Worm (Caenorhabditis elegans) whole organism, L4 larva: ENCODE data around the gene him-10.

Experiments used
- F26F4.8 ChIP-seq: fragments of 200-800 bp; sonication (Bioruptor generic); conservative IDR thresholded peaks from 2 replicates; pipeline ENCODE4 v1.3.6; 2022; ENCODE audit warnings: missing genetic modification characterization, missing compliant biosample characterization
- F37D6.2 ChIP-seq: sonication (generic microtip); optimal IDR thresholded peaks from 2 replicates; lab custom pipeline; 2016; ENCODE audit warnings: mild to moderate bottlenecking, missing genetic modification characterization, missing compliant biosample characterization
- F44E2.7 ChIP-seq: fragments of 200-800 bp; sonication (Bioruptor generic); IDR thresholded peaks from 2 replicates; pipeline ENCODE4 v2.1.2; 2022; ENCODE audit warnings: missing genetic modification characterization, missing compliant biosample characterization
- F49E8.2 ChIP-seq: sonication (generic microtip); optimal IDR thresholded peaks from 2 replicates; lab custom pipeline; 2016; ENCODE audit warnings: missing compliant biosample characterization, mild to moderate bottlenecking, missing genetic modification characterization, borderline replicate concordance
- Y48G9A.11 ChIP-seq: fragments of 200-800 bp; sonication (Bioruptor generic); IDR thresholded peaks from 2 replicates; pipeline ENCODE4 v1.3.6; 2022; ENCODE audit warnings: missing genetic modification reagents, missing genetic modification characterization, missing compliant biosample characterization
- Y5F2A.4 ChIP-seq: fragments of 200-800 bp; sonication (Bioruptor generic); optimal IDR thresholded peaks from 2 replicates; lab custom pipeline; 2018; ENCODE audit warnings: mild to moderate bottlenecking, missing genetic modification characterization, missing compliant biosample characterization
- Y75B8A.6 ChIP-seq: fragments of 200-800 bp; sonication (Bioruptor generic); IDR thresholded peaks from 2 replicates; pipeline ENCODE4 v1.3.6; 2022; ENCODE audit warnings: missing genetic modification reagents, missing genetic modification characterization, missing compliant biosample characterization
- aha-1 ChIP-seq: fragments of 150-350 bp; peaks from one replicate; lab custom pipeline; 2014; ENCODE audit warnings: missing biosample characterization, missing genetic modification characterization
- ceh-44 ChIP-seq: fragments of 200-800 bp; sonication (Bioruptor generic); IDR thresholded peaks from 2 replicates; pipeline ENCODE4 v1.3.6; 2022; ENCODE audit warnings: missing genetic modification reagents, missing genetic modification characterization, missing compliant biosample characterization
- ctbp-1 ChIP-seq: fragments of 200-800 bp; sonication (Bioruptor generic); IDR thresholded peaks from 2 replicates; pipeline ENCODE4 v1.3.6; 2022; ENCODE audit warnings: missing genetic modification reagents, missing genetic modification characterization, missing compliant biosample characterization
- dmd-6 ChIP-seq: fragments of 200-800 bp; sonication (Bioruptor generic); IDR thresholded peaks from 2 replicates; pipeline ENCODE4 v1.3.6; 2022; ENCODE audit warnings: missing genetic modification reagents, missing genetic modification characterization, missing compliant biosample characterization
- dmd-9 ChIP-seq: fragments of 200-800 bp; sonication (Bioruptor generic); IDR thresholded peaks from 2 replicates; pipeline ENCODE4 v1.3.6; 2022; ENCODE audit warnings: missing genetic modification reagents, missing genetic modification characterization, missing compliant biosample characterization
- dpl-1 ChIP-seq: fragments of 150-350 bp; optimal IDR thresholded peaks from 2 replicates; lab custom pipeline; 2014; ENCODE audit warnings: missing biosample characterization, missing genetic modification reagents, missing genetic modification characterization
- duxl-1 ChIP-seq: sonication (generic microtip); optimal IDR thresholded peaks from 2 replicates; lab custom pipeline; 2016; ENCODE audit warnings: mild to moderate bottlenecking, missing genetic modification characterization, moderate library complexity, missing compliant biosample characterization; ENCODE audit not compliant: poor library complexity
- dve-1 ChIP-seq: sonication (generic microtip); optimal IDR thresholded peaks from 2 replicates; lab custom pipeline; 2017; ENCODE audit warnings: antibody characterized with exemption, mild to moderate bottlenecking, missing genetic modification characterization, missing compliant biosample characterization; ENCODE audit not compliant: insufficient read depth
- egl-27 ChIP-seq: sonication (generic microtip); optimal IDR thresholded peaks from 3 replicates; lab custom pipeline; 2017; ENCODE audit warnings: missing biosample characterization, missing genetic modification reagents, missing genetic modification characterization
- egl-43 ChIP-seq: fragments of 200-800 bp; sonication (Bioruptor generic); IDR thresholded peaks from 2 replicates; pipeline ENCODE4 v1.3.6; 2022; ENCODE audit warnings: missing genetic modification reagents, missing genetic modification characterization, missing compliant biosample characterization
- hif-1 ChIP-seq, 2 experiments: sonication (generic microtip); optimal IDR thresholded peaks; 2 replicates each; lab custom pipeline; 2016 to 2017; ENCODE audit warnings: missing compliant biosample characterization in 2 of 2, missing genetic modification characterization in 2 of 2, missing genetic modification reagents in 2 of 2, missing genotype in 2 of 2, mild to moderate bottlenecking in 1 of 2
- hlh-11 ChIP-seq: fragments of 200-800 bp; sonication (Bioruptor generic); optimal IDR thresholded peaks from 2 replicates; lab custom pipeline; 2018; ENCODE audit warnings: mild to moderate bottlenecking, missing genetic modification characterization, missing compliant biosample characterization
- hlh-30 ChIP-seq: sonication (generic microtip); optimal IDR thresholded peaks from 2 replicates; lab custom pipeline; 2017; ENCODE audit warnings: antibody characterized with exemption, mild to moderate bottlenecking, missing genetic modification characterization, missing compliant biosample characterization; ENCODE audit not compliant: insufficient read depth
- hmg-1.1 ChIP-seq: fragments of 200-800 bp; sonication (Bioruptor generic); IDR thresholded peaks from 2 replicates; pipeline ENCODE4 v1.3.6; 2022; ENCODE audit warnings: missing genetic modification reagents, missing genetic modification characterization, missing compliant biosample characterization
- jun-1 ChIP-seq: fragments of 150-350 bp; optimal IDR thresholded peaks from 2 replicates; lab custom pipeline; 2014; ENCODE audit warnings: missing biosample characterization, missing genetic modification reagents, missing genetic modification characterization
- lin-1 ChIP-seq: fragments of 200-800 bp; sonication (Bioruptor generic); IDR thresholded peaks from 2 replicates; pipeline ENCODE4 v1.3.6; 2022; ENCODE audit warnings: missing genetic modification reagents, missing genetic modification characterization, missing compliant biosample characterization
- lin-38 ChIP-seq: fragments of 200-800 bp; sonication (Bioruptor generic); IDR thresholded peaks from 2 replicates; pipeline ENCODE4 v1.3.6; 2022; ENCODE audit warnings: missing genetic modification reagents, missing genetic modification characterization, missing compliant biosample characterization
- lsy-2 ChIP-seq, 2 experiments: fragments of 150-350 bp in 1 of 2; sonication (generic microtip) in 1 of 2; optimal IDR thresholded peaks; 2 replicates each; lab custom pipeline; 2014 to 2017; ENCODE audit warnings: missing biosample characterization in 2 of 2, missing genetic modification characterization in 2 of 2
- mdt-29 ChIP-seq: fragments of 200-800 bp; sonication (Bioruptor generic); IDR thresholded peaks from 2 replicates; pipeline ENCODE4 v1.3.6; 2022; ENCODE audit warnings: missing genetic modification reagents, missing genetic modification characterization, missing compliant biosample characterization
- mep-1 ChIP-seq: fragments of 150-350 bp; sonication (generic microtip); optimal IDR thresholded peaks from 3 replicates; lab custom pipeline; 2014; ENCODE audit warnings: missing biosample characterization, missing genetic modification characterization
- mes-2 ChIP-seq: sonication (generic microtip); optimal IDR thresholded peaks from 2 replicates; lab custom pipeline; 2016; ENCODE audit warnings: missing genotype, mild to moderate bottlenecking, missing genetic modification characterization, missing compliant biosample characterization; ENCODE audit not compliant: poor library complexity, severe bottlenecking
- mxl-3 ChIP-seq: fragments of 200-800 bp; sonication (Bioruptor generic); optimal IDR thresholded peaks from 2 replicates; lab custom pipeline; 2018; ENCODE audit warnings: mild to moderate bottlenecking, missing genetic modification characterization, missing compliant biosample characterization
- nhr-102 ChIP-seq: sonication (generic microtip); optimal IDR thresholded peaks from 2 replicates; lab custom pipeline; 2016; ENCODE audit warnings: mild to moderate bottlenecking, missing genetic modification characterization, moderate library complexity, missing compliant biosample characterization
- nhr-11 ChIP-seq: fragments of 150-350 bp; optimal IDR thresholded peaks from 2 replicates; lab custom pipeline; 2014; ENCODE audit warnings: missing biosample characterization, missing genetic modification characterization
- nhr-25 ChIP-seq: sonication (generic microtip); optimal IDR thresholded peaks from 2 replicates; lab custom pipeline; 2017; ENCODE audit warnings: missing genetic modification characterization, mild to moderate bottlenecking, missing compliant biosample characterization, antibody characterized with exemption, moderate library complexity, borderline replicate concordance; ENCODE audit not compliant: insufficient read depth
- nhr-28 ChIP-seq: fragments of 150-350 bp; optimal IDR thresholded peaks from 2 replicates; lab custom pipeline; 2014; ENCODE audit warnings: missing biosample characterization, missing genetic modification characterization
- nhr-48 ChIP-seq: sonication (generic microtip); optimal IDR thresholded peaks from 2 replicates; lab custom pipeline; 2016; ENCODE audit warnings: mild to moderate bottlenecking, missing genetic modification characterization, missing compliant biosample characterization
- nhr-6 ChIP-seq: fragments of 150-350 bp; optimal IDR thresholded peaks from 2 replicates; lab custom pipeline; 2014; ENCODE audit warnings: missing biosample characterization, missing genetic modification characterization
- nhr-77 ChIP-seq: fragments of 150-350 bp; optimal IDR thresholded peaks from 2 replicates; lab custom pipeline; 2014; ENCODE audit warnings: missing biosample characterization, missing genetic modification characterization
- php-3 ChIP-seq: fragments of 200-800 bp; sonication (Bioruptor generic); IDR thresholded peaks from 2 replicates; pipeline ENCODE4 v1.3.6; 2022; ENCODE audit warnings: missing genetic modification reagents, missing genetic modification characterization, missing compliant biosample characterization
- rbr-2 ChIP-seq: sonication (generic microtip); optimal IDR thresholded peaks from 2 replicates; lab custom pipeline; 2016; ENCODE audit warnings: missing genotype, missing genetic modification characterization, missing compliant biosample characterization
- saeg-2 ChIP-seq: fragments of 200-800 bp; sonication (Bioruptor generic); IDR thresholded peaks from 2 replicates; pipeline ENCODE4 v1.3.6; 2022; ENCODE audit warnings: missing genetic modification reagents, missing genetic modification characterization, missing compliant biosample characterization
- sdz-12 ChIP-seq: fragments of 200-800 bp; sonication (Bioruptor generic); optimal IDR thresholded peaks from 2 replicates; lab custom pipeline; 2018; ENCODE audit warnings: mild to moderate bottlenecking, missing genetic modification characterization, missing compliant biosample characterization
- set-16 ChIP-seq: fragments of 200-800 bp; sonication (Bioruptor generic); IDR thresholded peaks from 2 replicates; pipeline ENCODE4 v1.3.6; 2022; ENCODE audit warnings: missing genetic modification reagents, missing genetic modification characterization, missing compliant biosample characterization
- spr-1 ChIP-seq: sonication (generic microtip); optimal IDR thresholded peaks from 2 replicates; lab custom pipeline; 2016; ENCODE audit warnings: mild to moderate bottlenecking, missing genetic modification characterization, missing compliant biosample characterization
- tra-1 ChIP-seq: fragments of 200-800 bp; sonication (Bioruptor generic); IDR thresholded peaks from 2 replicates; pipeline ENCODE4 v1.3.6; 2022; ENCODE audit warnings: missing genetic modification reagents, missing genetic modification characterization, missing compliant biosample characterization
- vab-7 ChIP-seq: fragments of 200-800 bp; sonication (Bioruptor generic); IDR thresholded peaks from 2 replicates; pipeline ENCODE4 v1.3.6; 2022; ENCODE audit warnings: missing genetic modification reagents, missing genetic modification characterization, missing compliant biosample characterization

The him-10 gene

ce11 chrIII:5783803-5784406 lies 19.2 kb upstream of the him-10 start:
- TF ChIP-seq egl-43 (GFP tag; lab: Robert Waterston, UW) (peak; percentile 46; the same call in 1 of the 2 replicates), vab-7 (GFP tag; lab: Robert Waterston, UW) (peak; percentile 56), set-16 (GFP tag; lab: Robert Waterston, UW) (peak; percentile 65), Y48G9A.11 (GFP tag; lab: Robert Waterston, UW) (peak; percentile 97), ceh-44 (GFP tag; lab: Robert Waterston, UW) (0 out of 2 replicates have a peak, but pooled peaks have one; percentile 36)
- TF ChIP-seq, all 104 proteins: peak for 5; not testable (repeated sequence) for 99

DNA sequence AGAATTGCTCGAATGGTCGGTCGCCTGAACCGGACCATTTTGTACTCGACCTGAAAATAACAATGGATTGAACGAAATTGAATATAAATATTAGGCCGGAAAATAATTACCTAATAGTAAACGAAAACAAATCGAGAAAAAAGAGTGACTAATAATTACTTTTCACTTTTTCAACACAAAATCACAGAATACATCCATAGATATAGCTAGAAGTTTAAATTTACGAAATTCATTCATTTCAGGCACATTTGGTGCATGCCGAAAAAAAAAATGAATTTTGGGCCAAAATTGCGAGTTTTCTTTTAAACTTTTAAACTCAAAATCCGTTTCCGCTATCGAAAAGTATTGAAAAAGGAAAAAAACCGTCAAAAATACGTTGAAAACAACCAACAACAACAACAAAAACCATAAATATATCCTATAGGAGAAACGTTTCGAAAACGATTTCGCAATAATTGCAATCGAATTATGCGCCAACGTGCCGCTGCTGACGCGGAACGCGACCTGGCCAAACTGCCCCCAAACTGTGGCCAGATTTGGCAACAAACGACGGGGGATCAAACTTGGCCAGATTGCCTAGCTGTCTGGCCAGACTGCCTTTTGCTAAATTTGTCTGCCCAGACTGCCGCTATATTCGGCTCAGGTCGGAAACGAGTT lies 17.7 kb upstream of the him-10 start, which contains the start of gene Y37B11A.3:
Y37B11A.3 (minus strand) TSS at position 51 of the 657 bp plus-strand sequence.
- TF ChIP-seq hif-1 (tag; optimal IDR thresholded peaks at IDR 0.05; lab: Kevin White, UChicago) (peak in 1 of 2 experiments; percentile 45), tra-1 (GFP tag; lab: Robert Waterston, UW) (0 out of 2 replicates have a peak, but pooled peaks have one; percentile 48), duxl-1 (tag; lab: Kevin White, UChicago) (peak; percentile 39), egl-43 (GFP tag; lab: Robert Waterston, UW) (no peak; the same call in 1 of the 2 replicates), lin-38 (no peak), aha-1 (tag; lab: Kevin White, UChicago) (peak; percentile 98), Y5F2A.4 (GFP tag; lab: Kevin White, UChicago) (no peak), vab-7 (GFP tag; lab: Robert Waterston, UW) (peak; percentile 19; the same call in 1 of the 2 replicates), dmd-6 (GFP tag; lab: Robert Waterston, UW) (peak; percentile 72), F26F4.8 (GFP tag; lab: Robert Waterston, UW) (no peak), egl-27 (tag; lab: Kevin White, UChicago) (no peak), hlh-11 (tag; lab: Kevin White, UChicago) (peak; percentile 61), hmg-1.1 (GFP tag; lab: Robert Waterston, UW) (peak; percentile 83), lin-1 (no peak), sdz-12 (GFP tag; lab: Kevin White, UChicago) (no peak), nhr-48 (tag; lab: Kevin White, UChicago) (peak; percentile 33), ctbp-1 (peak; percentile 51; the same call in 1 of the 2 replicates), hlh-30 (tag; lab: Kevin White, UChicago) (peak; percentile 7), mdt-29 (GFP tag; lab: Robert Waterston, UW) (peak; percentile 22; the same call in 1 of the 2 replicates), spr-1 (tag; lab: Kevin White, UChicago) (peak; percentile 42), dve-1 (tag; lab: Kevin White, UChicago) (peak; percentile 73), Y75B8A.6 (0 out of 2 replicates have a peak, but pooled peaks have one; percentile 43), nhr-11 (tag; lab: Kevin White, UChicago) (peak; percentile 18), lsy-2 (tag; optimal IDR thresholded peaks at IDR 0.05; lab: Kevin White, UChicago) (peak in 1 of 2 experiments; percentile 78), dpl-1 (peak; percentile 75), F44E2.7 (no peak), mep-1 (tag; lab: Kevin White, UChicago) (peak; percentile 76), mxl-3 (GFP tag; lab: Kevin White, UChicago) (peak; percentile 58), dmd-9 (GFP tag; lab: Robert Waterston, UW) (peak; percentile 62; the same call in 1 of the 2 replicates), php-3 (0 out of 2 replicates have a peak, but pooled peaks have one; percentile 35), saeg-2 (GFP tag; lab: Robert Waterston, UW) (no peak; the same call in 1 of the 2 replicates), jun-1 (tag; lab: Kevin White, UChicago) (peak; percentile 26), nhr-6 (tag; lab: Kevin White, UChicago) (no peak), nhr-25 (tag; lab: Kevin White, UChicago) (no peak), nhr-77 (peak; percentile 39), nhr-102 (tag; lab: Kevin White, UChicago) (peak; percentile 67), F49E8.2 (tag; lab: Kevin White, UChicago) (no peak), rbr-2 (tag; lab: Kevin White, UChicago) (peak; percentile 65), nhr-28 (tag; lab: Kevin White, UChicago) (peak; percentile 15), F37D6.2 (tag; lab: Kevin White, UChicago) (peak; percentile 21), mes-2 (tag; lab: Kevin White, UChicago) (peak; percentile 84)
